Worm (Caenorhabditis elegans) whole organism, L1 larva: ENCODE data around the gene T22D1.17.

ENCODE experiments used
- C16A3.4 ChIP-seq: fragments of 150-350 bp; optimal IDR thresholded peaks from 2 replicates; lab custom pipeline; 2014; ENCODE audit warnings: missing biosample characterization, missing genetic modification characterization
- C34B4.2 ChIP-seq: sonication (generic microtip); optimal IDR thresholded peaks from 2 replicates; lab custom pipeline; 2017; ENCODE audit warnings: mild to moderate bottlenecking, missing genetic modification characterization, missing compliant biosample characterization
- F16B12.6 ChIP-seq: fragments of 150-350 bp; optimal IDR thresholded peaks from 2 replicates; lab custom pipeline; 2014; ENCODE audit warnings: missing biosample characterization, missing genetic modification characterization
- alr-1 ChIP-seq: fragments of 200-800 bp; sonication (Bioruptor generic); optimal IDR thresholded peaks from 2 replicates; lab custom pipeline; 2018; ENCODE audit warnings: borderline replicate concordance, mild to moderate bottlenecking, missing genetic modification characterization, missing compliant biosample characterization
- aly-2 ChIP-seq: fragments of 150-350 bp; optimal IDR thresholded peaks from 2 replicates; lab custom pipeline; 2014; ENCODE audit warnings: missing biosample characterization, missing genetic modification characterization
- ceh-63 ChIP-seq: fragments of 200-800 bp; sonication (Bioruptor generic); optimal IDR thresholded peaks from 2 replicates; lab custom pipeline; 2018; ENCODE audit warnings: mild to moderate bottlenecking, missing genetic modification characterization, missing compliant biosample characterization
- ceh-82 ChIP-seq, 3 experiments: fragments of 150-350 bp in 1 of 3; sonication (generic microtip) in 2 of 3; optimal IDR thresholded peaks; 2 replicates each; lab custom pipeline; 2014 to 2017; ENCODE audit warnings: missing biosample characterization in 3 of 3, missing genetic modification characterization in 3 of 3
- dsc-1 ChIP-seq: sonication (generic microtip); optimal IDR thresholded peaks from 2 replicates; lab custom pipeline; 2016; ENCODE audit warnings: mild to moderate bottlenecking, missing genetic modification characterization, missing compliant biosample characterization
- efl-1 ChIP-seq, 4 experiments: fragments of 150-350 bp; optimal IDR thresholded peaks in 3 of 4; peaks in 1 of 4; 1 replicate in 1 of 4; 2 replicates in 3 of 4; lab custom pipeline; 2014; ENCODE audit warnings: missing biosample characterization in 2 of 4, missing genetic modification characterization in 2 of 4, missing genetic modification reagents in 2 of 4
- egl-13 ChIP-seq: sonication (generic microtip); optimal IDR thresholded peaks from 2 replicates; lab custom pipeline; 2016; ENCODE audit warnings: missing genotype, missing genetic modification reagents, missing genetic modification characterization, missing compliant biosample characterization
- egl-27 ChIP-seq, 2 experiments: fragments of 150-350 bp in 1 of 2; sonication (generic microtip); optimal IDR thresholded peaks; 3 replicates each; lab custom pipeline; 2017 to 2018; ENCODE audit warnings: missing biosample characterization in 2 of 2, missing genetic modification characterization in 2 of 2, missing genetic modification reagents in 2 of 2
- fkh-8 ChIP-seq: sonication (generic microtip); optimal IDR thresholded peaks from 2 replicates; lab custom pipeline; 2016; ENCODE audit warnings: mild to moderate bottlenecking, missing genetic modification characterization, missing compliant biosample characterization
- fos-1 ChIP-seq: fragments of 150-350 bp; optimal IDR thresholded peaks from 2 replicates; lab custom pipeline; 2014; ENCODE audit warnings: missing biosample characterization, missing genetic modification characterization
- grh-1 ChIP-seq: fragments of 200-800 bp; sonication (Bioruptor generic); IDR thresholded peaks from 2 replicates; pipeline ENCODE4 v1.3.6; 2022; ENCODE audit warnings: missing genetic modification reagents, missing genetic modification characterization, missing compliant biosample characterization
- hlh-17 ChIP-seq: fragments of 200-800 bp; sonication (Bioruptor generic); optimal IDR thresholded peaks from 2 replicates; lab custom pipeline; 2018; ENCODE audit warnings: missing genetic modification characterization, mild to moderate bottlenecking, missing compliant biosample characterization, moderate library complexity, borderline replicate concordance
- hpl-2 ChIP-seq: fragments of 150-350 bp; optimal IDR thresholded peaks from 2 replicates; lab custom pipeline; 2014; ENCODE audit warnings: missing biosample characterization, missing genetic modification reagents, missing genetic modification characterization
- irx-1 ChIP-seq: sonication (generic microtip); optimal IDR thresholded peaks from 2 replicates; lab custom pipeline; 2016; ENCODE audit warnings: missing genetic modification characterization, missing compliant biosample characterization
- isw-1 ChIP-seq: fragments of 200-800 bp; sonication (Bioruptor generic); IDR thresholded peaks from 2 replicates; pipeline ENCODE4 v1.3.6; 2022; ENCODE audit warnings: missing genetic modification characterization, missing compliant biosample characterization
- lin-14 ChIP-seq: fragments of 200-800 bp; sonication (Bioruptor generic); optimal IDR thresholded peaks from 2 replicates; lab custom pipeline; 2018; ENCODE audit warnings: mild to moderate bottlenecking, missing genetic modification characterization, moderate library complexity, missing compliant biosample characterization
- lin-15B ChIP-seq: fragments of 150-350 bp; sonication (generic microtip); optimal IDR thresholded peaks from 3 replicates; lab custom pipeline; 2014; ENCODE audit warnings: missing biosample characterization, missing genetic modification characterization
- lin-35 ChIP-seq, 2 experiments: fragments of 150-350 bp; optimal IDR thresholded peaks; 2 replicates each; lab custom pipeline; 2014; ENCODE audit warnings: missing biosample characterization in 2 of 2, missing genetic modification characterization in 2 of 2, missing genetic modification reagents in 2 of 2
- mab-9 ChIP-seq: fragments of 200-800 bp; sonication (Bioruptor generic); IDR thresholded peaks from 2 replicates; pipeline ENCODE4 v1.3.6; 2022; ENCODE audit warnings: missing genetic modification reagents, missing genetic modification characterization, missing compliant biosample characterization
- mef-2 ChIP-seq: fragments of 150-350 bp; optimal IDR thresholded peaks from 2 replicates; lab custom pipeline; 2014; ENCODE audit warnings: missing biosample characterization, missing genetic modification characterization
- mep-1 ChIP-seq: fragments of 150-350 bp; optimal IDR thresholded peaks from 2 replicates; lab custom pipeline; 2014; ENCODE audit warnings: missing biosample characterization, missing genetic modification characterization
- nhr-11 ChIP-seq: fragments of 150-350 bp; optimal IDR thresholded peaks from 2 replicates; lab custom pipeline; 2014; ENCODE audit warnings: missing biosample characterization, missing genetic modification characterization
- nhr-19 ChIP-seq: fragments of 200-800 bp; sonication (Bioruptor generic); conservative IDR thresholded peaks from 2 replicates; pipeline ENCODE4 v1.3.6; 2022; ENCODE audit warnings: missing genetic modification characterization, missing compliant biosample characterization
- nhr-20 ChIP-seq: sonication (generic microtip); optimal IDR thresholded peaks from 2 replicates; lab custom pipeline; 2016; ENCODE audit warnings: mild to moderate bottlenecking, missing genetic modification characterization, missing compliant biosample characterization
- nhr-28 ChIP-seq: fragments of 150-350 bp; optimal IDR thresholded peaks from 2 replicates; lab custom pipeline; 2014; ENCODE audit warnings: missing biosample characterization, missing genetic modification characterization
- nhr-47 ChIP-seq: sonication (generic microtip); optimal IDR thresholded peaks from 2 replicates; lab custom pipeline; 2016; ENCODE audit warnings: mild to moderate bottlenecking, missing genetic modification characterization, moderate library complexity, missing compliant biosample characterization
- nhr-76 ChIP-seq: sonication (generic microtip); optimal IDR thresholded peaks from 2 replicates; lab custom pipeline; 2017; ENCODE audit warnings: missing biosample characterization, missing genetic modification characterization
- nhr-77 ChIP-seq: fragments of 150-350 bp; optimal IDR thresholded peaks from 2 replicates; lab custom pipeline; 2014; ENCODE audit warnings: missing biosample characterization, missing genetic modification characterization
- nhr-85 ChIP-seq: sonication (generic microtip); peaks from one replicate; lab custom pipeline; 2016; ENCODE audit warnings: missing genetic modification characterization, inconsistent platforms, missing compliant biosample characterization
- pag-3 ChIP-seq: sonication (generic microtip); optimal IDR thresholded peaks from 2 replicates; lab custom pipeline; 2017; ENCODE audit warnings: missing genetic modification characterization, mild to moderate bottlenecking, missing compliant biosample characterization, antibody characterized with exemption, borderline replicate concordance; ENCODE audit not compliant: insufficient read depth
- pax-3 ChIP-seq: fragments of 200-800 bp; sonication (Bioruptor generic); optimal IDR thresholded peaks from 2 replicates; lab custom pipeline; 2018; ENCODE audit warnings: mild to moderate bottlenecking, missing genetic modification characterization, moderate library complexity, missing compliant biosample characterization
- pqm-1 ChIP-seq: sonication (generic microtip); optimal IDR thresholded peaks from 3 replicates; lab custom pipeline; 2017; ENCODE audit warnings: missing biosample characterization, missing genetic modification characterization
- snpc-4 ChIP-seq: fragments of 150-350 bp; optimal IDR thresholded peaks from 2 replicates; lab custom pipeline; 2014; ENCODE audit warnings: missing biosample characterization, missing genetic modification characterization
- sox-4 ChIP-seq: sonication (generic microtip); optimal IDR thresholded peaks from 2 replicates; lab custom pipeline; 2016; ENCODE audit warnings: missing genetic modification characterization, missing compliant biosample characterization
- sptf-1 ChIP-seq: fragments of 150-350 bp; optimal IDR thresholded peaks from 2 replicates; lab custom pipeline; 2014; ENCODE audit warnings: missing biosample characterization, missing genetic modification characterization
- sup-37 ChIP-seq: fragments of 200-800 bp; sonication (Bioruptor generic); optimal IDR thresholded peaks from 2 replicates; lab custom pipeline; 2018; ENCODE audit warnings: mild to moderate bottlenecking, missing genetic modification characterization, missing compliant biosample characterization
- swsn-7 ChIP-seq: sonication (generic microtip); optimal IDR thresholded peaks from 2 replicates; lab custom pipeline; 2016; ENCODE audit warnings: missing genetic modification characterization, missing compliant biosample characterization
- tbx-2 ChIP-seq: sonication (generic microtip); optimal IDR thresholded peaks from 2 replicates; lab custom pipeline; 2016; ENCODE audit warnings: missing genetic modification characterization, missing compliant biosample characterization
- unc-86 ChIP-seq: sonication (generic microtip); optimal IDR thresholded peaks from 2 replicates; lab custom pipeline; 2016; ENCODE audit warnings: missing genetic modification characterization, missing compliant biosample characterization
- xbp-1 ChIP-seq: sonication (generic microtip); optimal IDR thresholded peaks from 2 replicates; lab custom pipeline; 2016; ENCODE audit warnings: missing genetic modification characterization, missing compliant biosample characterization

The T22D1.17 gene

ce11 chrIV:6912851-6913588, 7.2 kb downstream of the T22D1.17 start, which contains the start of gene T22D1.3:
T22D1.3 (plus strand) TSS chrIV:6913538.
- TF ChIP-seq hlh-17 (GFP tag; lab: Kevin White, UChicago) (no peak), unc-86 (peak; percentile 30), lin-14 (GFP tag; lab: Kevin White, UChicago) (no peak), lin-15B (tag; lab: Kevin White, UChicago) (no peak), efl-1 (optimal IDR thresholded peaks at IDR 0.05; lab: Kevin White, UChicago) (no peak), efl-1 (GFP tag; optimal IDR thresholded peaks at IDR 0.05 in 1 of 2; lab: Kevin White, UChicago) (peak in 1 of 2 experiments; percentile 88), dsc-1 (tag; lab: Kevin White, UChicago) (peak; percentile 46), fkh-8 (tag; lab: Kevin White, UChicago) (peak; percentile 46)

ce11 chrIV:6914161-6914585, 8.4 kb downstream of the T22D1.17 start:
- TF ChIP-seq nhr-85 (tag; lab: Kevin White, UChicago) (peak; percentile 8), snpc-4 (tag; lab: Kevin White, UChicago) (peak; percentile 71), nhr-47 (tag; lab: Kevin White, UChicago) (peak; percentile 8), nhr-19 (GFP tag; lab: Robert Waterston, UW) (peak; percentile 52)

ce11 chrIV:6916831-6917230, 11.0 kb downstream of the T22D1.17 start:
- TF ChIP-seq sup-37 (no peak), swsn-7 (tag; lab: Kevin White, UChicago) (no peak), alr-1 (tag; lab: Kevin White, UChicago) (no peak), nhr-77 (tag; lab: Kevin White, UChicago) (no peak), nhr-76 (tag; lab: Kevin White, UChicago) (no peak), nhr-28 (tag; lab: Kevin White, UChicago) (no peak), aly-2 (tag; lab: Kevin White, UChicago) (no peak), F16B12.6 (tag; lab: Kevin White, UChicago) (no peak), irx-1 (tag; lab: Kevin White, UChicago) (no peak)

ce11 chrIV:6919318-6919717, 13.5 kb downstream of the T22D1.17 start, which contains the start of gene ruvb-2:
ruvb-2 (minus strand) TSS chrIV:6919406.
- peak; percentile 84 for TF ChIP-seq irx-1 (tag; lab: Kevin White, UChicago)
- TF ChIP-seq sox-4 (tag; lab: Kevin White, UChicago): peak; percentile 69
- peak; percentile 91 for TF ChIP-seq lin-15B (tag; lab: Kevin White, UChicago)
- peak; percentile 88 for TF ChIP-seq nhr-20 (tag; lab: Kevin White, UChicago)
- peak; percentile 89 for TF ChIP-seq xbp-1 (tag; lab: Kevin White, UChicago)
- peak; percentile 37 for TF ChIP-seq mef-2 (tag; lab: Kevin White, UChicago)
- no peak for TF ChIP-seq pag-3 (tag; lab: Kevin White, UChicago)
- TF ChIP-seq C16A3.4 (tag; lab: Kevin White, UChicago): peak; percentile 92
- peak; percentile 92 for TF ChIP-seq nhr-85 (tag; lab: Kevin White, UChicago)
- peak; percentile 42 for TF ChIP-seq hpl-2
- peak; percentile 89 for TF ChIP-seq nhr-19 (GFP tag; lab: Robert Waterston, UW)
- peak; percentile 98 for TF ChIP-seq mep-1 (tag; lab: Kevin White, UChicago)
- no peak for TF ChIP-seq hlh-17 (GFP tag; lab: Kevin White, UChicago)
- TF ChIP-seq isw-1 (GFP tag; lab: Robert Waterston, UW): peak; percentile 85
- TF ChIP-seq tbx-2 (tag; lab: Kevin White, UChicago): peak; percentile 88
- no peak for TF ChIP-seq sptf-1 (tag; lab: Kevin White, UChicago)
- peak; percentile 91 to 95 for TF ChIP-seq lin-35 (GFP tag; optimal IDR thresholded peaks at IDR 0.05; lab: Kevin White, UChicago)
- peak; percentile 65; the same call in 1 of the 2 replicates for TF ChIP-seq mab-9 (GFP tag; lab: Robert Waterston, UW)
- TF ChIP-seq nhr-47 (tag; lab: Kevin White, UChicago): peak; percentile 93
- peak; percentile 82 for TF ChIP-seq grh-1 (GFP tag; lab: Robert Waterston, UW)
- TF ChIP-seq egl-13 (tag; lab: Kevin White, UChicago): peak; percentile 80
- peak; percentile 65 for TF ChIP-seq pax-3
- TF ChIP-seq F16B12.6 (tag; lab: Kevin White, UChicago): peak; percentile 69
- TF ChIP-seq nhr-11 (tag; lab: Kevin White, UChicago): peak; percentile 68
- no peak for TF ChIP-seq C34B4.2 (tag; lab: Kevin White, UChicago)
- peak; percentile 77 to 92 (median 77) for TF ChIP-seq ceh-82 (tag; optimal IDR thresholded peaks at IDR 0.05; lab: Kevin White, UChicago)
- no peak for TF ChIP-seq egl-27 (tag; optimal IDR thresholded peaks at IDR 0.05; lab: Kevin White, UChicago)
- TF ChIP-seq nhr-76 (tag; lab: Kevin White, UChicago): no peak
- TF ChIP-seq pqm-1 (tag; lab: Kevin White, UChicago): no peak
- no peak for TF ChIP-seq ceh-63 (GFP tag; lab: Kevin White, UChicago)
- no peak for TF ChIP-seq nhr-28 (tag; lab: Kevin White, UChicago)
- TF ChIP-seq fos-1: peak; percentile 69
